Worm (Caenorhabditis elegans) whole organism, late embryonic: ENCODE measurements around the gene C15H7.4.
A peak's percentile ranks its signal among the peaks of the same experiment; 100 is the strongest.

Experiments
- C38D4.7 ChIP-seq: fragments of 200-800 bp; sonication (Bioruptor generic); optimal IDR thresholded peaks from 2 replicates; lab custom pipeline; 2018; ENCODE audit warnings: mild to moderate bottlenecking, missing genetic modification characterization, moderate library complexity, missing compliant biosample characterization
- F13H6.1 ChIP-seq: sonication (generic microtip); optimal IDR thresholded peaks from 2 replicates; lab custom pipeline; 2016; ENCODE audit warnings: missing genetic modification characterization, missing compliant biosample characterization
- K09A11.1 ChIP-seq: sonication (generic microtip); optimal IDR thresholded peaks from 2 replicates; lab custom pipeline; 2017; ENCODE audit warnings: antibody characterized with exemption, mild to moderate bottlenecking, missing genetic modification characterization, missing compliant biosample characterization; ENCODE audit not compliant: insufficient read depth
- ama-1 ChIP-seq: fragments of 150-350 bp; optimal IDR thresholded peaks from 2 replicates; lab custom pipeline; 2014
- ceh-14 ChIP-seq: sonication (generic microtip); optimal IDR thresholded peaks from 2 replicates; lab custom pipeline; 2016; ENCODE audit warnings: missing genotype, missing genetic modification characterization, missing compliant biosample characterization
- ceh-18 ChIP-seq: sonication (generic microtip); optimal IDR thresholded peaks from 2 replicates; lab custom pipeline; 2016; ENCODE audit warnings: missing genetic modification characterization, missing compliant biosample characterization
- ceh-19 ChIP-seq: fragments of 200-800 bp; sonication (Bioruptor generic); optimal IDR thresholded peaks from 2 replicates; lab custom pipeline; 2018; ENCODE audit warnings: mild to moderate bottlenecking, missing genetic modification characterization, missing compliant biosample characterization
- ceh-2 ChIP-seq: sonication (generic microtip); optimal IDR thresholded peaks from 2 replicates; lab custom pipeline; 2016; ENCODE audit warnings: missing genotype, missing genetic modification characterization, missing compliant biosample characterization
- ceh-22 ChIP-seq: sonication (generic microtip); optimal IDR thresholded peaks from 2 replicates; lab custom pipeline; 2017; ENCODE audit warnings: missing biosample characterization, missing genetic modification characterization
- ceh-24 ChIP-seq: sonication (generic microtip); optimal IDR thresholded peaks from 2 replicates; lab custom pipeline; 2016; ENCODE audit warnings: mild to moderate bottlenecking, missing genetic modification characterization, missing compliant biosample characterization
- ceh-34 ChIP-seq: sonication (generic microtip); optimal IDR thresholded peaks from 2 replicates; lab custom pipeline; 2016; ENCODE audit warnings: mild to moderate bottlenecking, missing genetic modification characterization, missing compliant biosample characterization
- ceh-6 ChIP-seq: fragments of 200-800 bp; sonication (Bioruptor generic); optimal IDR thresholded peaks from 2 replicates; lab custom pipeline; 2018; ENCODE audit warnings: mild to moderate bottlenecking, missing genetic modification characterization, missing compliant biosample characterization
- ceh-9 ChIP-seq: sonication (generic microtip); optimal IDR thresholded peaks from 2 replicates; lab custom pipeline; 2016; ENCODE audit warnings: mild to moderate bottlenecking, missing genetic modification characterization, inconsistent platforms, missing compliant biosample characterization
- che-1 ChIP-seq: sonication (generic microtip); optimal IDR thresholded peaks from 2 replicates; lab custom pipeline; 2016; ENCODE audit warnings: mild to moderate bottlenecking, missing genetic modification characterization, missing compliant biosample characterization
- dmd-4 ChIP-seq: sonication (generic microtip); optimal IDR thresholded peaks from 2 replicates; lab custom pipeline; 2016; ENCODE audit warnings: borderline replicate concordance, missing genetic modification characterization, missing compliant biosample characterization
- elt-2 ChIP-seq: sonication (generic microtip); optimal IDR thresholded peaks from 2 replicates; lab custom pipeline; 2016; ENCODE audit warnings: missing genetic modification reagents, missing genetic modification characterization, missing compliant biosample characterization
- elt-4 ChIP-seq: sonication (generic microtip); optimal IDR thresholded peaks from 2 replicates; lab custom pipeline; 2016; ENCODE audit warnings: missing genetic modification characterization, missing compliant biosample characterization
- ets-4 ChIP-seq: sonication (generic microtip); optimal IDR thresholded peaks from 2 replicates; lab custom pipeline; 2016; ENCODE audit warnings: missing genetic modification characterization, missing compliant biosample characterization
- eyg-1 ChIP-seq: sonication (generic microtip); optimal IDR thresholded peaks from 2 replicates; lab custom pipeline; 2016; ENCODE audit warnings: missing genotype, missing genetic modification characterization, missing compliant biosample characterization
- fkh-10 ChIP-seq: fragments of 150-350 bp; optimal IDR thresholded peaks from 2 replicates; lab custom pipeline; 2014; ENCODE audit warnings: missing biosample characterization, missing genetic modification reagents, missing genetic modification characterization
- fkh-6 ChIP-seq: sonication (generic microtip); optimal IDR thresholded peaks from 2 replicates; lab custom pipeline; 2016; ENCODE audit warnings: missing genetic modification characterization, missing compliant biosample characterization
- hlh-30 ChIP-seq: sonication (generic microtip); optimal IDR thresholded peaks from 2 replicates; lab custom pipeline; 2017; ENCODE audit warnings: antibody characterized with exemption, missing genetic modification characterization, missing compliant biosample characterization; ENCODE audit not compliant: insufficient read depth
- hlh-6 ChIP-seq: sonication (generic microtip); optimal IDR thresholded peaks from 2 replicates; lab custom pipeline; 2016; ENCODE audit warnings: missing genotype, missing genetic modification characterization, missing compliant biosample characterization
- hlh-8 ChIP-seq: sonication (generic microtip); optimal IDR thresholded peaks from 2 replicates; lab custom pipeline; 2016; ENCODE audit warnings: missing genotype, missing genetic modification characterization, missing compliant biosample characterization
- lim-6 ChIP-seq: sonication (generic microtip); optimal IDR thresholded peaks from 2 replicates; lab custom pipeline; 2016; ENCODE audit warnings: missing genetic modification characterization, missing compliant biosample characterization
- madf-2 ChIP-seq: sonication (generic microtip); optimal IDR thresholded peaks from 2 replicates; lab custom pipeline; 2017; ENCODE audit warnings: missing genetic modification characterization, missing compliant biosample characterization
- mec-3 ChIP-seq: sonication (generic microtip); optimal IDR thresholded peaks from 2 replicates; lab custom pipeline; 2016; ENCODE audit warnings: borderline replicate concordance, missing genetic modification characterization, missing compliant biosample characterization
- nhr-11 ChIP-seq: fragments of 150-350 bp; optimal IDR thresholded peaks from 2 replicates; lab custom pipeline; 2014; ENCODE audit warnings: missing biosample characterization, missing genetic modification characterization
- npax-4 ChIP-seq: sonication (generic microtip); optimal IDR thresholded peaks from 2 replicates; lab custom pipeline; 2016; ENCODE audit warnings: missing genetic modification characterization, missing compliant biosample characterization
- odd-2 ChIP-seq: sonication (generic microtip); optimal IDR thresholded peaks from 2 replicates; lab custom pipeline; 2017; ENCODE audit warnings: antibody characterized with exemption, mild to moderate bottlenecking, missing genetic modification characterization, missing compliant biosample characterization
- pag-3 ChIP-seq: sonication (generic microtip); optimal IDR thresholded peaks from 2 replicates; lab custom pipeline; 2016; ENCODE audit warnings: missing compliant biosample characterization, missing genetic modification characterization, borderline replicate concordance
- pat-9 ChIP-seq: fragments of 200-800 bp; sonication (Bioruptor generic); optimal IDR thresholded peaks from 2 replicates; lab custom pipeline; 2018; ENCODE audit warnings: mild to moderate bottlenecking, missing genetic modification characterization, moderate library complexity, missing compliant biosample characterization
- pax-1 ChIP-seq: fragments of 150-350 bp; optimal IDR thresholded peaks from 2 replicates; lab custom pipeline; 2014; ENCODE audit warnings: missing biosample characterization, missing genetic modification characterization
- pha-4 ChIP-seq: fragments of 150-350 bp; optimal IDR thresholded peaks from 2 replicates; lab custom pipeline; 2018; ENCODE audit warnings: missing biosample characterization, missing genetic modification reagents, missing genetic modification characterization
- pros-1 ChIP-seq: fragments of 150-350 bp; optimal IDR thresholded peaks from 2 replicates; lab custom pipeline; 2014; ENCODE audit warnings: missing biosample characterization, missing genetic modification reagents, missing genetic modification characterization
- ref-2 ChIP-seq: sonication (generic microtip); optimal IDR thresholded peaks from 2 replicates; lab custom pipeline; 2016; ENCODE audit warnings: missing genetic modification characterization, missing compliant biosample characterization
- rnt-1 ChIP-seq: sonication (generic microtip); optimal IDR thresholded peaks from 2 replicates; lab custom pipeline; 2016; ENCODE audit warnings: missing genetic modification characterization, missing compliant biosample characterization
- sdc-2 ChIP-seq: sonication (generic microtip); optimal IDR thresholded peaks from 2 replicates; lab custom pipeline; 2016; ENCODE audit warnings: missing genotype, missing genetic modification characterization, missing compliant biosample characterization
- sox-4 ChIP-seq: sonication (generic microtip); optimal IDR thresholded peaks from 2 replicates; lab custom pipeline; 2017; ENCODE audit warnings: mild to moderate bottlenecking, missing genetic modification characterization, inconsistent platforms, missing compliant biosample characterization
- tbx-2 ChIP-seq: sonication (generic microtip); optimal IDR thresholded peaks from 2 replicates; lab custom pipeline; 2016; ENCODE audit warnings: missing genetic modification characterization, missing compliant biosample characterization
- tbx-7 ChIP-seq: sonication (generic microtip); optimal IDR thresholded peaks from 2 replicates; lab custom pipeline; 2016; ENCODE audit warnings: missing genotype, missing genetic modification characterization, missing compliant biosample characterization
- ttx-3 ChIP-seq: sonication (generic microtip); optimal IDR thresholded peaks from 2 replicates; lab custom pipeline; 2016; ENCODE audit warnings: missing genetic modification reagents, missing genetic modification characterization, missing compliant biosample characterization
- zip-5 ChIP-seq: sonication (generic microtip); optimal IDR thresholded peaks from 2 replicates; lab custom pipeline; 2016; ENCODE audit warnings: missing genetic modification characterization, missing compliant biosample characterization

Gene C15H7.4

ce11 chrIII:9629855-9630254 lies 25.8 kb downstream of the C15H7.4 start, which contains the start of gene rpac-19 (continued):
- peak; percentile 21 for TF ChIP-seq dmd-4 (tag; lab: Kevin White, UChicago)
- no peak for TF ChIP-seq pax-1 (tag; lab: Kevin White, UChicago)
- peak; percentile 48 for TF ChIP-seq pat-9 (tag; lab: Kevin White, UChicago)
- peak; percentile 70 for TF ChIP-seq tbx-2
- TF ChIP-seq ceh-2 (tag; lab: Kevin White, UChicago), result peak; percentile 67
- TF ChIP-seq odd-2 (tag; lab: Kevin White, UChicago), result peak; percentile 59
- peak; percentile 29 for TF ChIP-seq zip-5 (tag; lab: Kevin White, UChicago)
- peak; percentile 46 for TF ChIP-seq F13H6.1 (tag; lab: Kevin White, UChicago)
- peak; percentile 42 for TF ChIP-seq madf-2 (tag; lab: Kevin White, UChicago)
- TF ChIP-seq ceh-22 (tag; lab: Kevin White, UChicago), result no peak
- TF ChIP-seq ets-4 (tag; lab: Kevin White, UChicago), result no peak
- no peak for TF ChIP-seq fkh-6 (tag; lab: Kevin White, UChicago)
- TF ChIP-seq pha-4 (tag; lab: Kevin White, UChicago), result no peak
- TF ChIP-seq eyg-1, result no peak
- no peak for TF ChIP-seq tbx-7 (tag; lab: Kevin White, UChicago)
- TF ChIP-seq ceh-24, result no peak
- no peak for TF ChIP-seq elt-4 (tag; lab: Kevin White, UChicago)
- TF ChIP-seq ama-1 (lab: Kevin White, UChicago), result no peak
- no peak for TF ChIP-seq mec-3
- TF ChIP-seq lim-6 (tag; lab: Kevin White, UChicago), result no peak
- peak; percentile 52 for TF ChIP-seq C38D4.7 (GFP tag; lab: Kevin White, UChicago)
- TF ChIP-seq ttx-3 (tag; lab: Kevin White, UChicago), result peak; percentile 67
- no peak for TF ChIP-seq ceh-6 (GFP tag; lab: Kevin White, UChicago)
- no peak for TF ChIP-seq ceh-34
- TF ChIP-seq ceh-18 (tag; lab: Kevin White, UChicago), result no peak
- TF ChIP-seq rnt-1 (tag; lab: Kevin White, UChicago), result no peak

ce11 chrIII:9629054-9629453 lies 26.6 kb downstream of the C15H7.4 start, which contains the start of gene tbg-1:
Gene tbg-1 (minus strand): TSS chrIII:9629154.
- TF ChIP-seq pros-1 (tag; lab: Kevin White, UChicago) (no peak), pag-3 (tag; lab: Kevin White, UChicago) (no peak), che-1 (no peak), ref-2 (no peak), npax-4 (no peak), tbx-7 (tag; lab: Kevin White, UChicago) (no peak), ceh-19 (no peak), hlh-6 (tag; lab: Kevin White, UChicago) (no peak), ceh-9 (tag; lab: Kevin White, UChicago) (no peak), sdc-2 (no peak), nhr-11 (tag; lab: Kevin White, UChicago) (no peak), tbx-2 (no peak), ceh-18 (tag; lab: Kevin White, UChicago) (no peak), fkh-10 (GFP tag; lab: Kevin White, UChicago) (no peak), odd-2 (tag; lab: Kevin White, UChicago) (no peak)
- TF ChIP-seq, all 69 proteins: peak for 0

ce11 chrIII:9626602-9627001 lies 29.1 kb downstream of the C15H7.4 start:
- no peak for TF ChIP-seq ceh-14
- TF ChIP-seq hlh-30, result no peak
- no peak for TF ChIP-seq elt-2 (tag; lab: Kevin White, UChicago)
- TF ChIP-seq nhr-11 (tag; lab: Kevin White, UChicago), result no peak
- TF ChIP-seq hlh-8 (tag; lab: Kevin White, UChicago), result no peak
- TF ChIP-seq K09A11.1 (tag; lab: Kevin White, UChicago), result no peak
- no peak for TF ChIP-seq tbx-7 (tag; lab: Kevin White, UChicago)
- no peak for TF ChIP-seq sox-4
